Fruit fly (Drosophila melanogaster) whole organism, embryonic: ENCODE data around the gene Vha100-2.

Experiments
- ATbp ChIP-seq: fragments of 200-800 bp; sonication (Bioruptor generic); optimal IDR thresholded peaks from 2 replicates; lab custom pipeline; 2017; ENCODE audit warnings: missing biosample characterization, mild to moderate bottlenecking, missing genetic modification characterization, missing genetic modification reagents
- BtbVII ChIP-seq: fragments of 200-800 bp; sonication (Bioruptor generic); optimal IDR thresholded peaks from 3 replicates; lab custom pipeline; 2017; ENCODE audit warnings: missing biosample characterization, mild to moderate bottlenecking, missing genetic modification characterization
- CG10431 ChIP-seq: fragments of 200-800 bp; sonication (Bioruptor generic); optimal IDR thresholded peaks from 3 replicates; lab custom pipeline; 2018; ENCODE audit warnings: missing biosample characterization, mild to moderate bottlenecking, missing genetic modification characterization
- CG12104 ChIP-seq: fragments of 200-800 bp; sonication (Bioruptor generic); optimal IDR thresholded peaks from 3 replicates; lab custom pipeline; 2016; ENCODE audit warnings: missing biosample characterization, missing genetic modification characterization
- CG12391 ChIP-seq: fragments of 200-800 bp; sonication (Bioruptor generic); optimal IDR thresholded peaks from 3 replicates; lab custom pipeline; 2018; ENCODE audit warnings: missing biosample characterization, mild to moderate bottlenecking, missing genetic modification characterization, moderate library complexity
- CG13424 ChIP-seq: fragments of 200-800 bp; sonication (Bioruptor generic); optimal IDR thresholded peaks from 2 replicates; lab custom pipeline; 2019; ENCODE audit warnings: missing biosample characterization, mild to moderate bottlenecking, missing genetic modification characterization, moderate library complexity
- CG17612 ChIP-seq: fragments of 200-800 bp; sonication (Bioruptor generic); IDR thresholded peaks from 2 replicates; pipeline ENCODE4 v1.3.6; 2022; ENCODE audit warnings: missing biosample characterization, missing genetic modification characterization
- CG2202 ChIP-seq: fragments of 200-800 bp; sonication (Bioruptor generic); optimal IDR thresholded peaks from 2 replicates; lab custom pipeline; 2018; ENCODE audit warnings: missing biosample characterization, mild to moderate bottlenecking, missing genetic modification characterization
- CG31365 ChIP-seq: fragments of 200-800 bp; sonication (Bioruptor generic); optimal IDR thresholded peaks from 2 replicates; lab custom pipeline; 2018; ENCODE audit warnings: missing biosample characterization, mild to moderate bottlenecking, missing genetic modification characterization
- CG3726 ChIP-seq: fragments of 200-800 bp; sonication (Bioruptor generic); IDR thresholded peaks from 3 replicates; pipeline ENCODE4, ENCODE4 v1.3.6; 2022; ENCODE audit warnings: missing biosample characterization, missing genetic modification characterization
- CG6272 ChIP-seq: fragments of 200-800 bp; sonication (Bioruptor generic); IDR thresholded peaks from 2 replicates; pipeline ENCODE4 v1.3.6; 2022; ENCODE audit warnings: missing biosample characterization, missing genetic modification characterization
- CG6683 ChIP-seq: fragments of 200-800 bp; sonication (Bioruptor generic); optimal IDR thresholded peaks from 2 replicates; lab custom pipeline; 2017; ENCODE audit warnings: missing biosample characterization, mild to moderate bottlenecking, missing genetic modification characterization, missing genetic modification reagents
- CG7786 ChIP-seq: fragments of 200-800 bp; sonication (Bioruptor generic); optimal IDR thresholded peaks from 2 replicates; lab custom pipeline; 2016; ENCODE audit warnings: missing biosample characterization, missing genetic modification characterization
- CG7928 ChIP-seq: fragments of 200-800 bp; sonication (Bioruptor generic); optimal IDR thresholded peaks from 2 replicates; lab custom pipeline; 2017; ENCODE audit warnings: missing biosample characterization, mild to moderate bottlenecking, missing genetic modification characterization
- CG8924 ChIP-seq: fragments of 200-800 bp; optimal IDR thresholded peaks from 3 replicates; lab custom pipeline; 2019; ENCODE audit warnings: missing biosample characterization, mild to moderate bottlenecking, missing genetic modification characterization, moderate library complexity
- CTCF ChIP-seq: fragments of 200-800 bp; sonication (Bioruptor generic); optimal IDR thresholded peaks from 2 replicates; lab custom pipeline; 2017; ENCODE audit warnings: missing biosample characterization, mild to moderate bottlenecking, missing genetic modification characterization, moderate library complexity
- Camta ChIP-seq: fragments of 200-800 bp; sonication (Bioruptor generic); optimal IDR thresholded peaks from 2 replicates; lab custom pipeline; 2016; ENCODE audit warnings: missing biosample characterization, missing genetic modification characterization
- Chrac-16 ChIP-seq: fragments of 200-800 bp; sonication (Bioruptor generic); optimal IDR thresholded peaks from 3 replicates; lab custom pipeline; 2016; ENCODE audit warnings: missing biosample characterization, missing genetic modification characterization
- CkIIα-i1 ChIP-seq: fragments of 200-800 bp; sonication (Bioruptor generic); IDR thresholded peaks from 2 replicates; pipeline ENCODE4 v1.3.6; 2022; ENCODE audit warnings: missing biosample characterization, missing genetic modification characterization
- CrebB ChIP-seq: fragments of 200-800 bp; sonication (Bioruptor generic); optimal IDR thresholded peaks from 3 replicates; lab custom pipeline; 2018; ENCODE audit warnings: missing biosample characterization, mild to moderate bottlenecking, missing genetic modification characterization
- Deaf1 ChIP-seq: fragments of 200-800 bp; optimal IDR thresholded peaks from 3 replicates; lab custom pipeline; 2019; ENCODE audit warnings: missing biosample characterization, mild to moderate bottlenecking, missing genetic modification characterization, moderate library complexity
- ERR ChIP-seq: fragments of 200-800 bp; sonication (Bioruptor generic); optimal IDR thresholded peaks from 2 replicates; lab custom pipeline; 2016; ENCODE audit warnings: missing biosample characterization, missing genetic modification characterization
- Ets65A ChIP-seq: fragments of 200-800 bp; sonication (Bioruptor generic); peaks from one replicate; lab custom pipeline; 2016; ENCODE audit warnings: missing biosample characterization, missing genetic modification characterization
- H2.0 ChIP-seq: fragments of 200-800 bp; sonication (Bioruptor generic); IDR thresholded peaks from 2 replicates; pipeline ENCODE4 v1.3.6; 2022; ENCODE audit warnings: missing biosample characterization, missing genetic modification characterization
- HLH54F ChIP-seq: fragments of 200-800 bp; sonication (Bioruptor generic); optimal IDR thresholded peaks from 3 replicates; lab custom pipeline; 2016; ENCODE audit warnings: missing biosample characterization, missing genetic modification characterization
- HmgD ChIP-seq: fragments of 200-800 bp; sonication (Bioruptor generic); optimal IDR thresholded peaks from 3 replicates; lab custom pipeline; 2016; ENCODE audit warnings: missing biosample characterization, missing genetic modification characterization
- HmgZ ChIP-seq: fragments of 200-800 bp; sonication (Bioruptor generic); optimal IDR thresholded peaks from 2 replicates; lab custom pipeline; 2018; ENCODE audit warnings: missing biosample characterization, mild to moderate bottlenecking, missing genetic modification characterization
- Hr39 ChIP-seq: fragments of >200 bp; optimal IDR thresholded peaks from 2 replicates; lab custom pipeline; 2017
- Hr78 ChIP-seq, 2 experiments: fragments of 200-800 bp in 1 of 2; fragments of >200 bp in 1 of 2; sonication (Bioruptor generic) in 1 of 2; optimal IDR thresholded peaks; 2 replicates each; lab custom pipeline; 2017 to 2019; ENCODE audit warnings: missing biosample characterization in 2 of 2, missing genetic modification characterization in 2 of 2, mild to moderate bottlenecking in 1 of 2, moderate library complexity in 1 of 2
- MESR4 ChIP-seq: fragments of 200-800 bp; sonication (Bioruptor generic); optimal IDR thresholded peaks from 2 replicates; lab custom pipeline; 2018; ENCODE audit warnings: missing biosample characterization, mild to moderate bottlenecking, missing genetic modification characterization, moderate library complexity
- MTF-1 ChIP-seq: fragments of 200-800 bp; sonication (Bioruptor generic); optimal IDR thresholded peaks from 2 replicates; lab custom pipeline; 2018; ENCODE audit warnings: missing biosample characterization, mild to moderate bottlenecking, missing genetic modification characterization, borderline replicate concordance
- Mad ChIP-seq: fragments of 200-800 bp; sonication (Bioruptor generic); optimal IDR thresholded peaks from 2 replicates; lab custom pipeline; 2016; ENCODE audit warnings: missing biosample characterization, missing genetic modification characterization
- Max ChIP-seq: fragments of 200-800 bp; sonication (Bioruptor generic); optimal IDR thresholded peaks from 2 replicates; lab custom pipeline; 2016; ENCODE audit warnings: missing biosample characterization, mild to moderate bottlenecking, missing genetic modification characterization
- Six4 ChIP-seq: fragments of 200-800 bp; sonication (Bioruptor generic); optimal IDR thresholded peaks from 2 replicates; lab custom pipeline; 2016; ENCODE audit warnings: missing biosample characterization, missing genetic modification characterization
- TFAM ChIP-seq: fragments of 200-800 bp; sonication (Bioruptor generic); optimal IDR thresholded peaks from 2 replicates; lab custom pipeline; 2017; ENCODE audit warnings: missing biosample characterization, missing genetic modification characterization, inconsistent platforms
- Taf1 ChIP-seq: fragments of 200-800 bp; sonication (Bioruptor generic); IDR thresholded peaks from 2 replicates; pipeline ENCODE4 v1.3.6; 2022; ENCODE audit warnings: missing biosample characterization, missing genetic modification characterization
- ac ChIP-seq: fragments of 200-800 bp; sonication (Bioruptor generic); optimal IDR thresholded peaks from 3 replicates; lab custom pipeline; 2017; ENCODE audit warnings: missing biosample characterization, mild to moderate bottlenecking, missing genetic modification characterization
- ash1 ChIP-seq: fragments of 200-800 bp; sonication (Bioruptor generic); optimal IDR thresholded peaks from 2 replicates; lab custom pipeline; 2018; ENCODE audit warnings: missing biosample characterization, mild to moderate bottlenecking, missing genetic modification characterization
- br ChIP-seq: fragments of >200 bp; optimal IDR thresholded peaks from 2 replicates; lab custom pipeline; 2017
- cad ChIP-seq: fragments of >200 bp; optimal IDR thresholded peaks from 2 replicates; lab custom pipeline; 2017; ENCODE audit warnings: missing biosample characterization, missing genetic modification characterization
- cato ChIP-seq: fragments of 200-800 bp; sonication (Bioruptor generic); optimal IDR thresholded peaks from 2 replicates; lab custom pipeline; 2016; ENCODE audit warnings: missing biosample characterization, missing genetic modification characterization, borderline replicate concordance
- dimm ChIP-seq: fragments of 200-800 bp; sonication (Bioruptor generic); IDR thresholded peaks from 2 replicates; pipeline ENCODE4 v1.3.6; 2022; ENCODE audit warnings: missing biosample characterization, missing genetic modification characterization
- dm ChIP-seq: fragments of 200-800 bp; sonication (Bioruptor generic); optimal IDR thresholded peaks from 3 replicates; lab custom pipeline; 2016; ENCODE audit warnings: missing biosample characterization, missing genetic modification characterization
- dmrt99B ChIP-seq: fragments of 200-800 bp; sonication (Bioruptor generic); optimal IDR thresholded peaks from 2 replicates; lab custom pipeline; 2018; ENCODE audit warnings: missing biosample characterization, mild to moderate bottlenecking, missing genetic modification characterization, moderate library complexity
- dpn ChIP-seq, 2 experiments: fragments of 200-800 bp; sonication (Bioruptor generic); optimal IDR thresholded peaks; 3 replicates each; lab custom pipeline; 2016; ENCODE audit warnings: missing biosample characterization in 2 of 2, missing genetic modification characterization in 2 of 2
- fd96Cb ChIP-seq: fragments of 200-800 bp; sonication (Bioruptor generic); optimal IDR thresholded peaks from 2 replicates; lab custom pipeline; 2018; ENCODE audit warnings: missing biosample characterization, mild to moderate bottlenecking, missing genetic modification characterization, moderate library complexity
- kay ChIP-seq: fragments of 200-800 bp; sonication (Bioruptor generic); optimal IDR thresholded peaks from 2 replicates; lab custom pipeline; 2016; ENCODE audit warnings: missing biosample characterization, missing genetic modification characterization
- mld ChIP-seq: fragments of 200-800 bp; sonication (Bioruptor generic); IDR thresholded peaks from 3 replicates; pipeline ENCODE4 v1.3.6; 2022; ENCODE audit warnings: missing biosample characterization, missing genetic modification characterization; ENCODE audit not compliant: partially characterized antibody
- pita ChIP-seq: fragments of 200-800 bp; sonication (Bioruptor generic); optimal IDR thresholded peaks from 2 replicates; lab custom pipeline; 2017; ENCODE audit warnings: missing biosample characterization, mild to moderate bottlenecking, missing genetic modification characterization
- ranshi ChIP-seq: fragments of 200-800 bp; sonication (Bioruptor generic); IDR thresholded peaks from 2 replicates; pipeline ENCODE4 v1.3.6; 2022; ENCODE audit warnings: missing biosample characterization, missing genetic modification characterization
- shn ChIP-seq: fragments of 200-800 bp; sonication (Bioruptor generic); optimal IDR thresholded peaks from 3 replicates; lab custom pipeline; 2016; ENCODE audit warnings: missing biosample characterization, missing genetic modification characterization
- sqz ChIP-seq: fragments of 200-800 bp; sonication (Bioruptor generic); optimal IDR thresholded peaks from 3 replicates; lab custom pipeline; 2018; ENCODE audit warnings: missing biosample characterization, mild to moderate bottlenecking, missing genetic modification characterization
- tin ChIP-seq: fragments of 200-800 bp; sonication (Bioruptor generic); optimal IDR thresholded peaks from 3 replicates; lab custom pipeline; 2016; ENCODE audit warnings: missing biosample characterization, missing genetic modification characterization

The Vha100-2 gene

dm6 chr3R:18404713-18405112 lies 5.7 kb upstream of the Vha100-2 start, which contains the start of gene CG7685 (continued):
- TF ChIP-seq dpn (GFP tag; optimal IDR thresholded peaks at IDR 0.05; lab: Kevin White, UChicago) (peak; percentile 65 to 66), mld (GFP tag; lab: Robert Waterston, UW) (no peak), Taf1 (GFP tag; lab: Robert Waterston, UW) (0 out of 2 replicates have a peak, but pooled peaks have one; percentile 8), CG12391 (tag; lab: Kevin White, UChicago) (peak; percentile 77), fd96Cb (tag; lab: Kevin White, UChicago) (peak; percentile 27), tin (peak; percentile 71), HLH54F (GFP tag; lab: Kevin White, UChicago) (peak; percentile 75), sqz (peak; percentile 73), CG7928 (GFP tag; lab: Kevin White, UChicago) (peak; percentile 24), CG2202 (peak; percentile 17), Chrac-16 (GFP tag; lab: Kevin White, UChicago) (peak; percentile 55), CG10431 (GFP tag; lab: Kevin White, UChicago) (peak; percentile 8), CG3726 (GFP tag; lab: Robert Waterston, UW) (no peak), Deaf1 (peak; percentile 32), CG12104 (GFP tag; lab: Kevin White, UChicago) (peak; percentile 57), ac (no peak), CTCF (GFP tag; lab: Kevin White, UChicago) (peak; percentile 12), H2.0 (0 out of 2 replicates have a peak, but pooled peaks have one; percentile 46), HmgD (GFP tag; lab: Kevin White, UChicago) (peak; percentile 56), Hr39 (lab: Kevin White, UChicago) (no peak), Mad (GFP tag; lab: Kevin White, UChicago) (peak; percentile 56), TFAM (GFP tag; lab: Kevin White, UChicago) (no peak), pita (no peak), Ets65A (GFP tag; lab: Kevin White, UChicago) (peak; percentile 89), cato (GFP tag; lab: Kevin White, UChicago) (peak; percentile 48), kay (GFP tag; lab: Kevin White, UChicago) (peak; percentile 35), MTF-1 (GFP tag; lab: Kevin White, UChicago) (no peak), ash1 (peak; percentile 21), Camta (GFP tag; lab: Kevin White, UChicago) (peak; percentile 48), CkIIα-i1 (GFP tag; lab: Robert Waterston, UW) (no peak), CG6683 (peak; percentile 10), CG17612 (GFP tag; lab: Robert Waterston, UW) (no peak), CG31365 (tag; lab: Kevin White, UChicago) (peak; percentile 14), dmrt99B (tag; lab: Kevin White, UChicago) (peak; percentile 53), shn (peak; percentile 34), MESR4 (GFP tag; lab: Kevin White, UChicago) (peak; percentile 57), br (lab: Kevin White, UChicago) (no peak), CG7786 (GFP tag; lab: Kevin White, UChicago) (peak; percentile 53), ATbp (GFP tag; lab: Kevin White, UChicago) (no peak), CG8924 (tag; lab: Kevin White, UChicago) (peak; percentile 75), Six4 (GFP tag; lab: Kevin White, UChicago) (peak; percentile 44), CrebB (tag; lab: Kevin White, UChicago) (peak; percentile 34), Hr78 (GFP tag; optimal IDR thresholded peaks at IDR 0.05; lab: Kevin White, UChicago) (no peak), Max (peak; percentile 28), CG6272 (no peak), ranshi (GFP tag; lab: Robert Waterston, UW) (peak; percentile 43; the same call in 1 of the 2 replicates), ERR (GFP tag; lab: Kevin White, UChicago) (peak; percentile 11), HmgZ (tag; lab: Kevin White, UChicago) (peak; percentile 81), dm (GFP tag; lab: Kevin White, UChicago) (peak; percentile 36), CG13424 (tag; lab: Kevin White, UChicago) (peak; percentile 66), cad (GFP tag; lab: Kevin White, UChicago) (no peak), BtbVII (GFP tag; lab: Kevin White, UChicago) (peak; percentile 31), dimm (no peak)
